Fruit fly (Drosophila melanogaster): ENCODE data around the gene Tengl3.

Tengl3 gene

dm6 chr2L:2228179-2228849 is 9.7 kb downstream of the Tengl3 start:
- no peak for TF ChIP-seq Abd-B (GFP tag; optimal IDR thresholded peaks at IDR 0.05)
- peak; percentile 42 for TF ChIP-seq h (GFP tag; optimal IDR thresholded peaks at IDR 0.05)
- TF ChIP-seq Hr83 (GFP tag; optimal IDR thresholded peaks at IDR 0.05; ENCODE audit: poor library complexity, severe bottlenecking) = peak; percentile 7
- no peak for TF ChIP-seq Rel (GFP tag; optimal IDR thresholded peaks at IDR 0.05)
- TF ChIP-seq Rel (tag; optimal IDR thresholded peaks at IDR 0.05) = peak; percentile 16
- no peak for TF ChIP-seq br (GFP tag; optimal IDR thresholded peaks at IDR 0.05)
- TF ChIP-seq psq (GFP tag; optimal IDR thresholded peaks at IDR 0.05) = peak; percentile 52

DNA sequence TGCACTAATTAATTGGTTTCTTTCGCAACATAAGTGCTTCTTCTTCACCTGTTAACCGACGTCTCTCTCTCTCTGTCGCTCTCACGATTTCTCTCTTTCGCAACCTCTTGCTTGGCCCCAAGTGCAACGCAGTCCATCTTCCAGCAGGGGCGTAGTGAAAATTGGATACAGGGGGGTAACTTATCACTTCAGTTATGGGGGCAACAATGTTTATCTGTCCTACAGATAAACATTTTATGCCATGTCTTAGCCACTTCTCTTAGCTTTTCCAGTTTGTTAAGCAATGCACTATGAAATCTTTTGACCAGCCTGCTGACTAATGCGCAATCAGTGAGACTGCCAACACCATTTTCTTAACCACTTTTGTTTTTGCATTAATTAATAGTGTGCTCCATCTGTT is 10.7 kb downstream of the Tengl3 start:
- TF ChIP-seq psq (GFP tag; optimal IDR thresholded peaks at IDR 0.05) (peak; percentile 16), Dif (GFP tag; optimal IDR thresholded peaks at IDR 0.05; ENCODE audit: partially characterized antibody) (no peak), CG9705 (GFP tag; optimal IDR thresholded peaks at IDR 0.05) (no peak), Myc (optimal IDR thresholded peaks at IDR 0.05) (no peak), HLH106 (tag; optimal IDR thresholded peaks at IDR 0.05) (peak; percentile 46), Vsx2 (GFP tag; optimal IDR thresholded peaks at IDR 0.05; ENCODE audit: partially characterized antibody) (no peak), woc (GFP tag; optimal IDR thresholded peaks at IDR 0.05) (no peak), jim (GFP tag; optimal IDR thresholded peaks at IDR 0.05) (no peak), OdsH (GFP tag; optimal IDR thresholded peaks at IDR 0.05) (peak; percentile 78), Jra (GFP tag; optimal IDR thresholded peaks at IDR 0.05) (peak; percentile 45), foxo (GFP tag; optimal IDR thresholded peaks at IDR 0.05) (peak in 1 of 2 experiments; percentile 72), fru (GFP tag; optimal IDR thresholded peaks at IDR 0.05) (peak; percentile 63), Hr78 (GFP tag; optimal IDR thresholded peaks at IDR 0.05) (no peak), CrebA (GFP tag; optimal IDR thresholded peaks at IDR 0.05; ENCODE audit: borderline replicate concordance) (no peak), dsf (GFP tag; optimal IDR thresholded peaks at IDR 0.05; ENCODE audit: borderline replicate concordance) (no peak), tai (GFP tag; optimal IDR thresholded peaks at IDR 0.05) (no peak), Mio (GFP tag; optimal IDR thresholded peaks at IDR 0.05) (no peak), Rel (GFP tag; optimal IDR thresholded peaks at IDR 0.05) (no peak), Rel (tag; optimal IDR thresholded peaks at IDR 0.05) (no peak), Dfd (GFP tag; optimal IDR thresholded peaks at IDR 0.05) (no peak), N (GFP tag; optimal IDR thresholded peaks at IDR 0.05) (no peak), Sp1 (GFP tag; optimal IDR thresholded peaks at IDR 0.05) (peak; percentile 38), Hnf4 (GFP tag; optimal IDR thresholded peaks at IDR 0.05) (peak; percentile 79), Hr83 (GFP tag; optimal IDR thresholded peaks at IDR 0.05; ENCODE audit: poor library complexity, severe bottlenecking) (peak; percentile 10), usp (GFP tag; optimal IDR thresholded peaks at IDR 0.05) (no peak), Abd-B (GFP tag; optimal IDR thresholded peaks at IDR 0.05) (no peak), sv (GFP tag; optimal IDR thresholded peaks at IDR 0.05) (no peak), pan (optimal IDR thresholded peaks at IDR 0.05) (no peak), sage (GFP tag; optimal IDR thresholded peaks at IDR 0.05) (peak; percentile 4), br (GFP tag; optimal IDR thresholded peaks at IDR 0.05) (peak; percentile 75), rgr (GFP tag; optimal IDR thresholded peaks at IDR 0.05) (peak; percentile 76), dl (GFP tag; optimal IDR thresholded peaks at IDR 0.05; ENCODE audit: insufficient read depth in 1 of 2, partially characterized antibody in 2 of 2) (no peak), GATAd (GFP tag; optimal IDR thresholded peaks at IDR 0.05) (no peak), brk (GFP tag; optimal IDR thresholded peaks at IDR 0.05) (peak; percentile 52), dmrt93B (GFP tag; optimal IDR thresholded peaks at IDR 0.05) (no peak), h (GFP tag; optimal IDR thresholded peaks at IDR 0.05) (peak; percentile 63), ey (GFP tag; optimal IDR thresholded peaks at IDR 0.05) (peak; percentile 66), lola (GFP tag; optimal IDR thresholded peaks at IDR 0.05) (no peak), CG32264 (GFP tag; optimal IDR thresholded peaks at IDR 0.05) (no peak)

Measured in whole organism, wandering third instar larva.